Worm (Caenorhabditis elegans) whole organism, late embryonic: Measurements from ENCODE around the gene F09E10.1.

Experiments used
- T23F11.4 ChIP-seq: fragments of 200-800 bp; sonication (Bioruptor generic); optimal IDR thresholded peaks from 2 replicates; lab custom pipeline; 2018; ENCODE audit warnings: mild to moderate bottlenecking, missing genetic modification characterization, missing compliant biosample characterization
- ceh-48 ChIP-seq: sonication (generic microtip); optimal IDR thresholded peaks from 2 replicates; lab custom pipeline; 2016; ENCODE audit warnings: missing genetic modification characterization, inconsistent platforms, missing compliant biosample characterization
- ceh-9 ChIP-seq: sonication (generic microtip); optimal IDR thresholded peaks from 2 replicates; lab custom pipeline; 2016; ENCODE audit warnings: mild to moderate bottlenecking, missing genetic modification characterization, inconsistent platforms, missing compliant biosample characterization
- npax-4 ChIP-seq: sonication (generic microtip); optimal IDR thresholded peaks from 2 replicates; lab custom pipeline; 2016; ENCODE audit warnings: missing genetic modification characterization, missing compliant biosample characterization
- pax-1 ChIP-seq: fragments of 150-350 bp; optimal IDR thresholded peaks from 2 replicates; lab custom pipeline; 2014; ENCODE audit warnings: missing biosample characterization, missing genetic modification characterization
- pha-4 ChIP-seq: fragments of 150-350 bp; optimal IDR thresholded peaks from 2 replicates; lab custom pipeline; 2018; ENCODE audit warnings: missing biosample characterization, missing genetic modification reagents, missing genetic modification characterization
- pqm-1 ChIP-seq: sonication (generic microtip); optimal IDR thresholded peaks from 2 replicates; lab custom pipeline; 2016; ENCODE audit warnings: missing genetic modification characterization, missing compliant biosample characterization
- syd-9 ChIP-seq: sonication (generic microtip); optimal IDR thresholded peaks from 2 replicates; lab custom pipeline; 2016; ENCODE audit warnings: mild to moderate bottlenecking, missing genetic modification characterization, moderate library complexity, missing compliant biosample characterization
- tbx-2 ChIP-seq: sonication (generic microtip); optimal IDR thresholded peaks from 2 replicates; lab custom pipeline; 2016; ENCODE audit warnings: missing genetic modification characterization, missing compliant biosample characterization
- unc-86 ChIP-seq: sonication (generic microtip); optimal IDR thresholded peaks from 2 replicates; lab custom pipeline; 2016; ENCODE audit warnings: missing genetic modification characterization, missing compliant biosample characterization

DNA sequence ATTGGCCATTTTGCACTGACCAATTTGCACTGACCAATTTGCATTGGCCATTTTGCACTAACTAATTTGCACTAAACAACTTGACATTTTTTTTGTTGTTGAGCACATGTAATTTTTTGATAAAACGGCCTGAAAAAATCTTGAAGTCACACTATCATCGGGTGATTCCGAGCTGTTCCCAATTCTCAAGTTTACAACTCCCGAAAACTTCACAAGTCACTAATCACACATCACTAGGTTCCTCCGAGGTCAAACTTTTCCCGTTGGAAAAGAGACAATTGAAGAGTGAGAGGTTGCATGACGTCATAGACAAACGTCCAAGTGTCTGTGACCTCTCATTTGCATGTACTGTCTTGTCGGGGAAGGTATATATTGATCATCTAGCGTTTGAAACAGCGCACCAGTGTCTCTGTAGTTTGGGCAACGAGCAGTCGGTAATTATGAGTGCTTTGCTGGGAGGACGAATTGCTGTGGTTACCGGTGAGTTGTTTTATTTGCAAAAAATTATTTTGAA is 16.4 kb upstream of the F09E10.1 start, which contains the start of the genes D1005.10 and dhs-25:
- TF ChIP-seq pha-4 (tag; lab: Kevin White, UChicago) (no peak), syd-9 (no peak), unc-86 (no peak), pqm-1 (tag; lab: Kevin White, UChicago) (no peak), npax-4 (tag; lab: Kevin White, UChicago) (no peak), T23F11.4 (GFP tag; lab: Kevin White, UChicago) (no peak), ceh-48 (no peak), pax-1 (tag; lab: Kevin White, UChicago) (no peak), ceh-9 (tag; lab: Kevin White, UChicago) (no peak), tbx-2 (tag; lab: Kevin White, UChicago) (peak; percentile 7)
